Worm (Caenorhabditis elegans) whole organism, L4 larva: ENCODE data around the gene ins-39.

Experiments
- F10B5.3 ChIP-seq: sonication (generic microtip); optimal IDR thresholded peaks from 2 replicates; lab custom pipeline; 2016; ENCODE audit warnings: mild to moderate bottlenecking, missing genetic modification characterization, missing compliant biosample characterization
- F26F4.8 ChIP-seq: fragments of 200-800 bp; sonication (Bioruptor generic); conservative IDR thresholded peaks from 2 replicates; pipeline ENCODE4 v1.3.6; 2022; ENCODE audit warnings: missing genetic modification characterization, missing compliant biosample characterization
- F37D6.2 ChIP-seq: sonication (generic microtip); optimal IDR thresholded peaks from 2 replicates; lab custom pipeline; 2016; ENCODE audit warnings: mild to moderate bottlenecking, missing genetic modification characterization, missing compliant biosample characterization
- R02D3.7 ChIP-seq: fragments of 150-350 bp; sonication (generic microtip); optimal IDR thresholded peaks from 3 replicates; lab custom pipeline; 2014; ENCODE audit warnings: missing biosample characterization, missing genetic modification characterization
- T26A8.4 ChIP-seq: fragments of 200-800 bp; sonication (Bioruptor generic); IDR thresholded peaks from 2 replicates; pipeline ENCODE4 v1.3.6; 2022; ENCODE audit warnings: missing genetic modification characterization, missing compliant biosample characterization
- Y48G9A.11 ChIP-seq: fragments of 200-800 bp; sonication (Bioruptor generic); IDR thresholded peaks from 2 replicates; pipeline ENCODE4 v1.3.6; 2022; ENCODE audit warnings: missing genetic modification reagents, missing genetic modification characterization, missing compliant biosample characterization
- Y75B8A.6 ChIP-seq: fragments of 200-800 bp; sonication (Bioruptor generic); IDR thresholded peaks from 2 replicates; pipeline ENCODE4 v1.3.6; 2022; ENCODE audit warnings: missing genetic modification reagents, missing genetic modification characterization, missing compliant biosample characterization
- ZK337.2 ChIP-seq: fragments of 200-800 bp; sonication (Bioruptor generic); IDR thresholded peaks from 2 replicates; pipeline ENCODE4 v1.3.6; 2022; ENCODE audit warnings: missing genetic modification reagents, missing genetic modification characterization, missing compliant biosample characterization
- aly-2 ChIP-seq: sonication (generic microtip); optimal IDR thresholded peaks from 2 replicates; lab custom pipeline; 2018; ENCODE audit warnings: missing biosample characterization, missing genetic modification characterization
- arid-1 ChIP-seq: fragments of 200-800 bp; sonication (Bioruptor generic); conservative IDR thresholded peaks from 2 replicates; pipeline ENCODE4 v1.3.6; 2022; ENCODE audit warnings: missing genetic modification reagents, missing genetic modification characterization, missing compliant biosample characterization
- ceh-20 ChIP-seq: fragments of 200-800 bp; sonication (Bioruptor generic); IDR thresholded peaks from 2 replicates; pipeline ENCODE4 v1.3.6; 2022; ENCODE audit warnings: missing genetic modification reagents, missing genetic modification characterization, missing compliant biosample characterization
- ceh-62 ChIP-seq: sonication (generic microtip); optimal IDR thresholded peaks from 2 replicates; lab custom pipeline; 2017; ENCODE audit warnings: missing biosample characterization, missing genetic modification characterization
- ces-1 ChIP-seq: fragments of 150-350 bp; sonication (generic microtip); optimal IDR thresholded peaks from 4 replicates; lab custom pipeline; 2014; ENCODE audit warnings: missing biosample characterization, missing genetic modification reagents, missing genetic modification characterization
- ctbp-1 ChIP-seq: fragments of 200-800 bp; sonication (Bioruptor generic); IDR thresholded peaks from 2 replicates; pipeline ENCODE4 v1.3.6; 2022; ENCODE audit warnings: missing genetic modification reagents, missing genetic modification characterization, missing compliant biosample characterization
- daf-12 ChIP-seq: fragments of 150-350 bp; optimal IDR thresholded peaks from 2 replicates; lab custom pipeline; 2014; ENCODE audit warnings: missing biosample characterization, missing genetic modification reagents, missing genetic modification characterization
- daf-16 ChIP-seq, 3 experiments: sonication (generic microtip); optimal IDR thresholded peaks; 2 replicates each; lab custom pipeline; 2016 to 2017; ENCODE audit warnings: missing genetic modification characterization in 3 of 3, missing genetic modification reagents in 3 of 3, mild to moderate bottlenecking in 2 of 3, missing compliant biosample characterization in 2 of 3, missing biosample characterization in 1 of 3, moderate library complexity in 1 of 3
- daf-19 ChIP-seq: fragments of 200-800 bp; sonication (Bioruptor generic); conservative IDR thresholded peaks from 2 replicates; pipeline ENCODE4 v1.3.6; 2022; ENCODE audit warnings: missing genetic modification characterization, missing compliant biosample characterization
- daf-8 ChIP-seq: fragments of 200-800 bp; sonication (Bioruptor generic); IDR thresholded peaks from 2 replicates; pipeline ENCODE4 v1.3.6; 2022; ENCODE audit warnings: missing genetic modification characterization, missing compliant biosample characterization
- dmd-9 ChIP-seq: fragments of 200-800 bp; sonication (Bioruptor generic); IDR thresholded peaks from 2 replicates; pipeline ENCODE4 v1.3.6; 2022; ENCODE audit warnings: missing genetic modification reagents, missing genetic modification characterization, missing compliant biosample characterization
- dpl-1 ChIP-seq: fragments of 150-350 bp; optimal IDR thresholded peaks from 2 replicates; lab custom pipeline; 2014; ENCODE audit warnings: missing biosample characterization, missing genetic modification reagents, missing genetic modification characterization
- dve-1 ChIP-seq: sonication (generic microtip); optimal IDR thresholded peaks from 2 replicates; lab custom pipeline; 2017; ENCODE audit warnings: antibody characterized with exemption, mild to moderate bottlenecking, missing genetic modification characterization, missing compliant biosample characterization; ENCODE audit not compliant: insufficient read depth
- egl-27 ChIP-seq: sonication (generic microtip); optimal IDR thresholded peaks from 3 replicates; lab custom pipeline; 2017; ENCODE audit warnings: missing biosample characterization, missing genetic modification reagents, missing genetic modification characterization
- fkh-10 ChIP-seq: fragments of 150-350 bp; optimal IDR thresholded peaks from 2 replicates; lab custom pipeline; 2014; ENCODE audit warnings: missing biosample characterization, missing genetic modification reagents, missing genetic modification characterization
- fos-1 ChIP-seq: fragments of 150-350 bp; optimal IDR thresholded peaks from 2 replicates; lab custom pipeline; 2014; ENCODE audit warnings: missing biosample characterization, missing genetic modification characterization
- gei-8 ChIP-seq: fragments of 200-800 bp; sonication (Bioruptor generic); optimal IDR thresholded peaks from 2 replicates; lab custom pipeline; 2018; ENCODE audit warnings: mild to moderate bottlenecking, missing genetic modification characterization, missing compliant biosample characterization
- hif-1 ChIP-seq, 2 experiments: sonication (generic microtip); optimal IDR thresholded peaks; 2 replicates each; lab custom pipeline; 2016 to 2017; ENCODE audit warnings: missing compliant biosample characterization in 2 of 2, missing genetic modification characterization in 2 of 2, missing genetic modification reagents in 2 of 2, missing genotype in 2 of 2, mild to moderate bottlenecking in 1 of 2
- hlh-11 ChIP-seq: fragments of 200-800 bp; sonication (Bioruptor generic); optimal IDR thresholded peaks from 2 replicates; lab custom pipeline; 2018; ENCODE audit warnings: mild to moderate bottlenecking, missing genetic modification characterization, missing compliant biosample characterization
- hlh-30 ChIP-seq: sonication (generic microtip); optimal IDR thresholded peaks from 2 replicates; lab custom pipeline; 2017; ENCODE audit warnings: antibody characterized with exemption, mild to moderate bottlenecking, missing genetic modification characterization, missing compliant biosample characterization; ENCODE audit not compliant: insufficient read depth
- jun-1 ChIP-seq: fragments of 150-350 bp; optimal IDR thresholded peaks from 2 replicates; lab custom pipeline; 2014; ENCODE audit warnings: missing biosample characterization, missing genetic modification reagents, missing genetic modification characterization
- lin-15B ChIP-seq: fragments of 150-350 bp; sonication (generic microtip); optimal IDR thresholded peaks from 3 replicates; lab custom pipeline; 2014; ENCODE audit warnings: missing biosample characterization, missing genetic modification characterization
- lin-39 ChIP-seq: fragments of 150-350 bp; optimal IDR thresholded peaks from 2 replicates; lab custom pipeline; 2014; ENCODE audit warnings: missing biosample characterization, missing genetic modification reagents, missing genetic modification characterization
- mep-1 ChIP-seq: fragments of 150-350 bp; sonication (generic microtip); optimal IDR thresholded peaks from 3 replicates; lab custom pipeline; 2014; ENCODE audit warnings: missing biosample characterization, missing genetic modification characterization
- mxl-3 ChIP-seq: fragments of 200-800 bp; sonication (Bioruptor generic); optimal IDR thresholded peaks from 2 replicates; lab custom pipeline; 2018; ENCODE audit warnings: mild to moderate bottlenecking, missing genetic modification characterization, missing compliant biosample characterization
- nhr-10 ChIP-seq: fragments of 150-350 bp; optimal IDR thresholded peaks from 2 replicates; lab custom pipeline; 2014; ENCODE audit warnings: missing biosample characterization, missing genetic modification characterization
- nhr-102 ChIP-seq: sonication (generic microtip); optimal IDR thresholded peaks from 2 replicates; lab custom pipeline; 2016; ENCODE audit warnings: mild to moderate bottlenecking, missing genetic modification characterization, moderate library complexity, missing compliant biosample characterization
- nhr-111 ChIP-seq: fragments of 200-800 bp; sonication (Bioruptor generic); optimal IDR thresholded peaks from 2 replicates; lab custom pipeline; 2018; ENCODE audit warnings: mild to moderate bottlenecking, missing genetic modification characterization, missing compliant biosample characterization
- nhr-6 ChIP-seq: fragments of 150-350 bp; optimal IDR thresholded peaks from 2 replicates; lab custom pipeline; 2014; ENCODE audit warnings: missing biosample characterization, missing genetic modification characterization
- nhr-77 ChIP-seq: fragments of 150-350 bp; optimal IDR thresholded peaks from 2 replicates; lab custom pipeline; 2014; ENCODE audit warnings: missing biosample characterization, missing genetic modification characterization
- pha-4 ChIP-seq, 2 experiments: fragments of 150-350 bp in 1 of 2; fragments of 200-800 bp in 1 of 2; sonication (Bioruptor generic) in 1 of 2; IDR thresholded peaks in 1 of 2; optimal IDR thresholded peaks in 1 of 2; 2 replicates each; pipeline versions ENCODE4 v1.3.6 to Lab custom; 2014 to 2022; ENCODE audit warnings: missing genetic modification characterization in 2 of 2, missing genetic modification reagents in 2 of 2, missing biosample characterization in 1 of 2, missing compliant biosample characterization in 1 of 2
- rbr-2 ChIP-seq: sonication (generic microtip); optimal IDR thresholded peaks from 2 replicates; lab custom pipeline; 2016; ENCODE audit warnings: missing genotype, missing genetic modification characterization, missing compliant biosample characterization
- set-16 ChIP-seq: fragments of 200-800 bp; sonication (Bioruptor generic); IDR thresholded peaks from 2 replicates; pipeline ENCODE4 v1.3.6; 2022; ENCODE audit warnings: missing genetic modification reagents, missing genetic modification characterization, missing compliant biosample characterization
- snpc-4 ChIP-seq: fragments of 150-350 bp; optimal IDR thresholded peaks from 2 replicates; lab custom pipeline; 2014; ENCODE audit warnings: missing biosample characterization, missing genetic modification characterization
- tag-97 ChIP-seq: fragments of 200-800 bp; sonication (Bioruptor generic); IDR thresholded peaks from 2 replicates; pipeline ENCODE4 v1.3.6; 2022; ENCODE audit warnings: missing genetic modification characterization, missing compliant biosample characterization
- unc-62 ChIP-seq, 3 experiments: fragments of 150-350 bp in 1 of 3; sonication (generic microtip); optimal IDR thresholded peaks in 2 of 3; peaks in 1 of 3; 1 replicate in 1 of 3; 2 replicates in 2 of 3; lab custom pipeline; 2014 to 2017; ENCODE audit warnings: missing biosample characterization in 3 of 3, missing genetic modification characterization in 3 of 3, missing genetic modification reagents in 3 of 3, missing genotype in 1 of 3
- zag-1 ChIP-seq: fragments of 150-350 bp; optimal IDR thresholded peaks from 2 replicates; lab custom pipeline; 2014; ENCODE audit warnings: missing biosample characterization, missing genetic modification characterization
- zfp-2 ChIP-seq: sonication (generic microtip); optimal IDR thresholded peaks from 2 replicates; lab custom pipeline; 2016; ENCODE audit warnings: mild to moderate bottlenecking, missing genetic modification characterization, missing compliant biosample characterization
- zfp-3 ChIP-seq: fragments of 200-800 bp; sonication (Bioruptor generic); conservative IDR thresholded peaks from 2 replicates; pipeline ENCODE4 v1.3.6; 2022; ENCODE audit warnings: missing genetic modification reagents, missing genetic modification characterization, missing compliant biosample characterization
- zip-2 ChIP-seq: fragments of 150-350 bp; optimal IDR thresholded peaks from 2 replicates; lab custom pipeline; 2014; ENCODE audit warnings: missing biosample characterization, missing genetic modification characterization
- ztf-11 ChIP-seq: fragments of 150-350 bp; optimal IDR thresholded peaks from 2 replicates; lab custom pipeline; 2014; ENCODE audit warnings: missing biosample characterization, missing genetic modification characterization
- ztf-7 ChIP-seq: fragments of 150-350 bp; optimal IDR thresholded peaks from 2 replicates; lab custom pipeline; 2014; ENCODE audit warnings: missing biosample characterization, missing genetic modification characterization

Gene ins-39

ce11 chrX:1344818-1345217 lies 597 bp upstream of the ins-39 start (continued):
- TF ChIP-seq hlh-11 (tag; lab: Kevin White, UChicago): peak; percentile 96
- TF ChIP-seq ztf-7 (tag; lab: Kevin White, UChicago): peak; percentile 94
- TF ChIP-seq nhr-102 (tag; lab: Kevin White, UChicago): peak; percentile 99
- TF ChIP-seq daf-16 (GFP tag; optimal IDR thresholded peaks at IDR 0.05; lab: Kevin White, UChicago): peak; percentile 95 to 97
- peak; percentile 94 for TF ChIP-seq daf-16 (tag; optimal IDR thresholded peaks at IDR 0.05; lab: Kevin White, UChicago)
- no peak for TF ChIP-seq aly-2 (tag; lab: Kevin White, UChicago)
- TF ChIP-seq gei-8 (GFP tag; lab: Kevin White, UChicago): no peak
- TF ChIP-seq R02D3.7 (tag; lab: Kevin White, UChicago): peak; percentile 9
- no peak for TF ChIP-seq ceh-62 (tag; lab: Kevin White, UChicago)
- TF ChIP-seq ces-1: peak; percentile 95
- peak; percentile 69; the same call in 1 of the 2 replicates for TF ChIP-seq Y48G9A.11 (GFP tag; lab: Robert Waterston, UW)
- TF ChIP-seq jun-1 (tag; lab: Kevin White, UChicago): peak; percentile 98
- peak; percentile 98 for TF ChIP-seq F37D6.2 (tag; lab: Kevin White, UChicago)
- TF ChIP-seq fos-1 (tag; lab: Kevin White, UChicago): peak; percentile 85
- peak; percentile 68; the same call in 1 of the 2 replicates for TF ChIP-seq dmd-9 (GFP tag; lab: Robert Waterston, UW)
- TF ChIP-seq nhr-111 (GFP tag; lab: Kevin White, UChicago): no peak
- peak; percentile 89 for TF ChIP-seq ztf-11 (tag; lab: Kevin White, UChicago)
- peak; percentile 99 for TF ChIP-seq nhr-77 (tag; lab: Kevin White, UChicago)
- TF ChIP-seq rbr-2 (tag; lab: Kevin White, UChicago): peak; percentile 98
- peak; percentile 89 for TF ChIP-seq mxl-3 (GFP tag; lab: Kevin White, UChicago)
- TF ChIP-seq dpl-1 (GFP tag; lab: Kevin White, UChicago): peak; percentile 74
- peak; percentile 77; the same call in 1 of the 2 replicates for TF ChIP-seq daf-8 (GFP tag; lab: Robert Waterston, UW)
- peak; percentile 81 for TF ChIP-seq zfp-2 (tag; lab: Kevin White, UChicago)
- peak; percentile 86 for TF ChIP-seq hlh-30 (tag; lab: Kevin White, UChicago)
- no peak for TF ChIP-seq daf-12 (tag; lab: Kevin White, UChicago)
- TF ChIP-seq lin-39 (tag; lab: Kevin White, UChicago): peak; percentile 88
- TF ChIP-seq zag-1 (tag; lab: Kevin White, UChicago): peak; percentile 85
- TF ChIP-seq nhr-6 (tag; lab: Kevin White, UChicago): peak; percentile 90
- TF ChIP-seq F10B5.3: peak; percentile 96
- TF ChIP-seq lin-15B: peak; percentile 3
- peak; percentile 61 to 67 for TF ChIP-seq hif-1 (tag; optimal IDR thresholded peaks at IDR 0.05; lab: Kevin White, UChicago)
- TF ChIP-seq mep-1: peak; percentile 99
- TF ChIP-seq unc-62 (GFP tag; optimal IDR thresholded peaks at IDR 0.05 in 1 of 2; lab: Kevin White, UChicago): peak; percentile 42 to 76
- TF ChIP-seq unc-62 (tag; optimal IDR thresholded peaks at IDR 0.05; lab: Kevin White, UChicago): no peak
- TF ChIP-seq ctbp-1: peak; percentile 93
- TF ChIP-seq zip-2 (tag; lab: Kevin White, UChicago): peak; percentile 95
- TF ChIP-seq F26F4.8 (GFP tag; lab: Robert Waterston, UW): no peak
- TF ChIP-seq fkh-10 (GFP tag; lab: Kevin White, UChicago): peak; percentile 98
- peak; percentile 87 for TF ChIP-seq daf-19 (GFP tag; lab: Robert Waterston, UW)
- TF ChIP-seq T26A8.4: peak; percentile 99
- 0 out of 2 replicates have a peak, but pooled peaks have one; percentile 50 for TF ChIP-seq ZK337.2 (GFP tag; lab: Robert Waterston, UW)
- TF ChIP-seq arid-1 (GFP tag; lab: Robert Waterston, UW): no peak; the same call in none of the 2 replicates
- TF ChIP-seq zfp-3 (GFP tag; lab: Robert Waterston, UW): peak; percentile 91
- peak; percentile 99 for TF ChIP-seq dve-1 (tag; lab: Kevin White, UChicago)
- no peak for TF ChIP-seq set-16 (GFP tag; lab: Robert Waterston, UW)
- peak; percentile 96 for TF ChIP-seq nhr-10 (tag; lab: Kevin White, UChicago)
- peak; percentile 94 for TF ChIP-seq ceh-20 (GFP tag; lab: Robert Waterston, UW)
- TF ChIP-seq Y75B8A.6 (GFP tag; lab: Robert Waterston, UW): 0 out of 2 replicates have a peak, but pooled peaks have one; percentile 61
- TF ChIP-seq tag-97 (GFP tag; lab: Robert Waterston, UW): no peak
- peak; percentile 84 for TF ChIP-seq pha-4 (GFP tag; IDR thresholded peaks at IDR 0.05; lab: Robert Waterston, UW)
- peak; percentile 95 for TF ChIP-seq pha-4 (tag; optimal IDR thresholded peaks at IDR 0.05; lab: Kevin White, UChicago)
- TF ChIP-seq egl-27 (tag; lab: Kevin White, UChicago): no peak
- peak; percentile 63 for TF ChIP-seq snpc-4 (tag; lab: Kevin White, UChicago)
